Worm (Caenorhabditis elegans) whole organism, late embryonic: ENCODE measurements around the gene irg-6.

Experiments
- C08G9.2 ChIP-seq: sonication (generic microtip); optimal IDR thresholded peaks from 2 replicates; lab custom pipeline; 2016; ENCODE audit warnings: mild to moderate bottlenecking, missing genetic modification characterization, moderate library complexity, missing compliant biosample characterization
- F13H6.1 ChIP-seq: sonication (generic microtip); optimal IDR thresholded peaks from 2 replicates; lab custom pipeline; 2016; ENCODE audit warnings: missing genetic modification characterization, missing compliant biosample characterization
- T23F11.4 ChIP-seq: fragments of 200-800 bp; sonication (Bioruptor generic); optimal IDR thresholded peaks from 2 replicates; lab custom pipeline; 2018; ENCODE audit warnings: mild to moderate bottlenecking, missing genetic modification characterization, missing compliant biosample characterization
- Y22D7AL.16 ChIP-seq: sonication (generic microtip); optimal IDR thresholded peaks from 2 replicates; lab custom pipeline; 2016; ENCODE audit warnings: missing genetic modification characterization, missing compliant biosample characterization
- ahr-1 ChIP-seq: sonication (generic microtip); optimal IDR thresholded peaks from 2 replicates; lab custom pipeline; 2016; ENCODE audit warnings: missing genetic modification characterization, missing compliant biosample characterization
- ceh-14 ChIP-seq: sonication (generic microtip); optimal IDR thresholded peaks from 2 replicates; lab custom pipeline; 2016; ENCODE audit warnings: missing genotype, missing genetic modification characterization, missing compliant biosample characterization
- ceh-19 ChIP-seq: fragments of 200-800 bp; sonication (Bioruptor generic); optimal IDR thresholded peaks from 2 replicates; lab custom pipeline; 2018; ENCODE audit warnings: mild to moderate bottlenecking, missing genetic modification characterization, missing compliant biosample characterization
- ceh-22 ChIP-seq: sonication (generic microtip); optimal IDR thresholded peaks from 2 replicates; lab custom pipeline; 2017; ENCODE audit warnings: missing biosample characterization, missing genetic modification characterization
- ceh-30 ChIP-seq: fragments of 150-350 bp; optimal IDR thresholded peaks from 2 replicates; lab custom pipeline; 2014; ENCODE audit warnings: missing biosample characterization, missing genetic modification characterization
- ceh-31 ChIP-seq: sonication (generic microtip); optimal IDR thresholded peaks from 2 replicates; lab custom pipeline; 2016; ENCODE audit warnings: missing genetic modification characterization, missing compliant biosample characterization
- ceh-45 ChIP-seq: fragments of 200-800 bp; sonication (Bioruptor generic); IDR thresholded peaks from 2 replicates; pipeline ENCODE4 v1.3.6; 2022; ENCODE audit warnings: missing genetic modification reagents, missing genetic modification characterization, missing compliant biosample characterization
- ceh-48 ChIP-seq: sonication (generic microtip); optimal IDR thresholded peaks from 2 replicates; lab custom pipeline; 2016; ENCODE audit warnings: missing genetic modification characterization, inconsistent platforms, missing compliant biosample characterization
- dmd-4 ChIP-seq: sonication (generic microtip); optimal IDR thresholded peaks from 2 replicates; lab custom pipeline; 2016; ENCODE audit warnings: borderline replicate concordance, missing genetic modification characterization, missing compliant biosample characterization
- dve-1 ChIP-seq: sonication (generic microtip); optimal IDR thresholded peaks from 2 replicates; lab custom pipeline; 2017; ENCODE audit warnings: antibody characterized with exemption, mild to moderate bottlenecking, missing genetic modification characterization, missing compliant biosample characterization
- elt-2 ChIP-seq: sonication (generic microtip); optimal IDR thresholded peaks from 2 replicates; lab custom pipeline; 2016; ENCODE audit warnings: missing genetic modification reagents, missing genetic modification characterization, missing compliant biosample characterization
- fax-1 ChIP-seq: sonication (generic microtip); optimal IDR thresholded peaks from 2 replicates; lab custom pipeline; 2016; ENCODE audit warnings: missing genotype, missing genetic modification characterization, missing compliant biosample characterization
- fkh-10 ChIP-seq: fragments of 150-350 bp; optimal IDR thresholded peaks from 2 replicates; lab custom pipeline; 2014; ENCODE audit warnings: missing biosample characterization, missing genetic modification reagents, missing genetic modification characterization
- fkh-6 ChIP-seq: sonication (generic microtip); optimal IDR thresholded peaks from 2 replicates; lab custom pipeline; 2016; ENCODE audit warnings: missing genetic modification characterization, missing compliant biosample characterization
- gmeb-2 ChIP-seq: sonication (generic microtip); optimal IDR thresholded peaks from 2 replicates; lab custom pipeline; 2016; ENCODE audit warnings: missing genetic modification characterization, inconsistent platforms, missing compliant biosample characterization
- hlh-8 ChIP-seq: sonication (generic microtip); optimal IDR thresholded peaks from 2 replicates; lab custom pipeline; 2016; ENCODE audit warnings: missing genotype, missing genetic modification characterization, missing compliant biosample characterization
- lim-6 ChIP-seq: sonication (generic microtip); optimal IDR thresholded peaks from 2 replicates; lab custom pipeline; 2016; ENCODE audit warnings: missing genetic modification characterization, missing compliant biosample characterization
- lin-11 ChIP-seq: fragments of 200-800 bp; sonication (Bioruptor generic); optimal IDR thresholded peaks from 2 replicates; lab custom pipeline; 2018; ENCODE audit warnings: mild to moderate bottlenecking, missing genetic modification characterization, missing compliant biosample characterization
- nhr-232 ChIP-seq: sonication (generic microtip); optimal IDR thresholded peaks from 2 replicates; lab custom pipeline; 2016; ENCODE audit warnings: missing genetic modification characterization, missing compliant biosample characterization
- npax-4 ChIP-seq: sonication (generic microtip); optimal IDR thresholded peaks from 2 replicates; lab custom pipeline; 2016; ENCODE audit warnings: missing genetic modification characterization, missing compliant biosample characterization
- pag-3 ChIP-seq: sonication (generic microtip); optimal IDR thresholded peaks from 2 replicates; lab custom pipeline; 2016; ENCODE audit warnings: missing compliant biosample characterization, missing genetic modification characterization, borderline replicate concordance
- pax-1 ChIP-seq: fragments of 150-350 bp; optimal IDR thresholded peaks from 2 replicates; lab custom pipeline; 2014; ENCODE audit warnings: missing biosample characterization, missing genetic modification characterization
- pha-2 ChIP-seq: sonication (generic microtip); optimal IDR thresholded peaks from 2 replicates; lab custom pipeline; 2017; ENCODE audit warnings: mild to moderate bottlenecking, missing genetic modification characterization, missing compliant biosample characterization
- pqm-1 ChIP-seq: sonication (generic microtip); optimal IDR thresholded peaks from 2 replicates; lab custom pipeline; 2016; ENCODE audit warnings: missing genetic modification characterization, missing compliant biosample characterization
- pros-1 ChIP-seq: fragments of 150-350 bp; optimal IDR thresholded peaks from 2 replicates; lab custom pipeline; 2014; ENCODE audit warnings: missing biosample characterization, missing genetic modification reagents, missing genetic modification characterization
- ref-2 ChIP-seq: sonication (generic microtip); optimal IDR thresholded peaks from 2 replicates; lab custom pipeline; 2016; ENCODE audit warnings: missing genetic modification characterization, missing compliant biosample characterization
- rnt-1 ChIP-seq: sonication (generic microtip); optimal IDR thresholded peaks from 2 replicates; lab custom pipeline; 2016; ENCODE audit warnings: missing genetic modification characterization, missing compliant biosample characterization
- sdc-2 ChIP-seq: sonication (generic microtip); optimal IDR thresholded peaks from 2 replicates; lab custom pipeline; 2016; ENCODE audit warnings: missing genotype, missing genetic modification characterization, missing compliant biosample characterization
- syd-9 ChIP-seq: sonication (generic microtip); optimal IDR thresholded peaks from 2 replicates; lab custom pipeline; 2016; ENCODE audit warnings: mild to moderate bottlenecking, missing genetic modification characterization, moderate library complexity, missing compliant biosample characterization
- tbx-2 ChIP-seq: sonication (generic microtip); optimal IDR thresholded peaks from 2 replicates; lab custom pipeline; 2016; ENCODE audit warnings: missing genetic modification characterization, missing compliant biosample characterization
- tbx-7 ChIP-seq: sonication (generic microtip); optimal IDR thresholded peaks from 2 replicates; lab custom pipeline; 2016; ENCODE audit warnings: missing genotype, missing genetic modification characterization, missing compliant biosample characterization
- ttx-3 ChIP-seq: sonication (generic microtip); optimal IDR thresholded peaks from 2 replicates; lab custom pipeline; 2016; ENCODE audit warnings: missing genetic modification reagents, missing genetic modification characterization, missing compliant biosample characterization
- unc-42 ChIP-seq: sonication (generic microtip); optimal IDR thresholded peaks from 2 replicates; lab custom pipeline; 2016; ENCODE audit warnings: missing genotype, missing genetic modification characterization, missing compliant biosample characterization
- unc-86 ChIP-seq: sonication (generic microtip); optimal IDR thresholded peaks from 2 replicates; lab custom pipeline; 2016; ENCODE audit warnings: missing genetic modification characterization, missing compliant biosample characterization

Gene irg-6

ce11 chrIV:12898823-12899222, 15.9 kb downstream of the irg-6 start:
- TF ChIP-seq pag-3 (no peak), ceh-31 (tag; lab: Kevin White, UChicago) (no peak), unc-42 (tag; lab: Kevin White, UChicago) (no peak), Y22D7AL.16 (tag; lab: Kevin White, UChicago) (no peak), fkh-10 (GFP tag; lab: Kevin White, UChicago) (no peak), dmd-4 (tag; lab: Kevin White, UChicago) (no peak), tbx-2 (tag; lab: Kevin White, UChicago) (no peak), nhr-232 (tag; lab: Kevin White, UChicago) (no peak), pros-1 (tag; lab: Kevin White, UChicago) (no peak), ttx-3 (no peak), fax-1 (tag; lab: Kevin White, UChicago) (no peak), syd-9 (no peak), F13H6.1 (tag; lab: Kevin White, UChicago) (no peak), lim-6 (tag; lab: Kevin White, UChicago) (no peak), tbx-7 (tag; lab: Kevin White, UChicago) (no peak), ceh-48 (tag; lab: Kevin White, UChicago) (no peak), ahr-1 (no peak), dve-1 (no peak), hlh-8 (tag; lab: Kevin White, UChicago) (no peak)

- no peak for TF ChIP-seq gmeb-2 (tag; lab: Kevin White, UChicago)
- TF ChIP-seq ceh-45: no peak
- TF ChIP-seq ttx-3: no peak
- TF ChIP-seq ceh-31 (tag; lab: Kevin White, UChicago): no peak
- no peak for TF ChIP-seq ref-2 (tag; lab: Kevin White, UChicago)
- no peak for TF ChIP-seq pax-1 (tag; lab: Kevin White, UChicago)
- no peak for TF ChIP-seq rnt-1 (tag; lab: Kevin White, UChicago)
- TF ChIP-seq fax-1 (tag; lab: Kevin White, UChicago): no peak
- TF ChIP-seq unc-42 (tag; lab: Kevin White, UChicago): no peak
- TF ChIP-seq C08G9.2: no peak
- no peak for TF ChIP-seq ceh-19 (GFP tag; lab: Kevin White, UChicago)
- TF ChIP-seq lin-11: no peak
Observed at ce11 chrIV:12897146-12897545, 17.6 kb downstream of the irg-6 start.

- no peak for TF ChIP-seq T23F11.4
- TF ChIP-seq fax-1 (tag; lab: Kevin White, UChicago): no peak
- TF ChIP-seq rnt-1 (tag; lab: Kevin White, UChicago): no peak
- TF ChIP-seq ceh-22 (tag; lab: Kevin White, UChicago): no peak
- no peak for TF ChIP-seq nhr-232 (tag; lab: Kevin White, UChicago)
- no peak for TF ChIP-seq C08G9.2
- no peak for TF ChIP-seq sdc-2
- TF ChIP-seq pag-3: no peak
- no peak for TF ChIP-seq pha-2 (tag; lab: Kevin White, UChicago)
- no peak for TF ChIP-seq pqm-1 (tag; lab: Kevin White, UChicago)
- no peak for TF ChIP-seq ceh-45
- TF ChIP-seq npax-4 (tag; lab: Kevin White, UChicago): no peak
- no peak for TF ChIP-seq elt-2 (tag; lab: Kevin White, UChicago)
- no peak for TF ChIP-seq Y22D7AL.16 (tag; lab: Kevin White, UChicago)
- no peak for TF ChIP-seq fkh-6 (tag; lab: Kevin White, UChicago)
- TF ChIP-seq ahr-1: no peak
Observed at ce11 chrIV:12896371-12896882, 18.3 kb downstream of the irg-6 start, which contains the start of gene K08D8.7. Gene K08D8.7, plus strand, starts transcription at chrIV:12896832.

- TF ChIP-seq ttx-3: no peak
- TF ChIP-seq rnt-1 (tag; lab: Kevin White, UChicago): no peak
- no peak for TF ChIP-seq F13H6.1 (tag; lab: Kevin White, UChicago)
- TF ChIP-seq ceh-14 (tag; lab: Kevin White, UChicago): no peak
- no peak for TF ChIP-seq unc-86
- TF ChIP-seq gmeb-2 (tag; lab: Kevin White, UChicago): no peak
- TF ChIP-seq ceh-30 (tag; lab: Kevin White, UChicago): no peak
- no peak for TF ChIP-seq dve-1
Observed at ce11 chrIV:12894996-12895395, 19.8 kb downstream of the irg-6 start, which contains the start of gene K08D8.11. Gene K08D8.11, plus strand, starts transcription at chrIV:12895296.
